Worm (Caenorhabditis elegans): ENCODE results near the gene rod-1.

rod-1 gene

DNA sequence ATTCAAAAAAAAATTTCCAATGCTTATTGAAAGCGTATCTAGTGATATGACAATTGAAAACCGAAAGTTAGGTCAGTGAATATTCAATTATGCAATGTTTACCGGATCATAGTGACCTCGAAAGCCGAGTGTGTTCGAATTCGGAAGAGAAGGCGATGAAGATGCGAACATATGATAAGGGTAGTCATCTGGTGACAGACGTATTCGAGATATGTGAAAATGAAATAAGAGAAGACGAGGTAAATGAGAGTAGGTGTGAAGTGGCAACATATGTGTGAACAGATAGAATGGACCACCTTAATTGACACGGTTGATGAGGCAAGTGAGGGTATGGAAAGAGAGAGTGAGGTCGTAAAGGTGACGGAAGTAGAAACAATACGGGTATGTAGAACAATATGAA is 23.4 kb upstream of the rod-1 start:
- no peak for TF ChIP-seq bed-2 (GFP tag; IDR thresholded peaks at IDR 0.05)
- TF ChIP-seq ceh-27 (GFP tag; optimal IDR thresholded peaks at IDR 0.05): no peak
- TF ChIP-seq rcor-1 (GFP tag; IDR thresholded peaks at IDR 0.05): no peak
- TF ChIP-seq athp-1 (tag; optimal IDR thresholded peaks at IDR 0.05): no peak
- no peak for TF ChIP-seq attf-3 (GFP tag; conservative IDR thresholded peaks at IDR 0.05)
- no peak for TF ChIP-seq F33H1.4 (GFP tag; IDR thresholded peaks at IDR 0.05)
- TF ChIP-seq F57C9.4 (tag; optimal IDR thresholded peaks at IDR 0.05): no peak
- TF ChIP-seq cebp-1 (GFP tag; IDR thresholded peaks at IDR 0.05): no peak
- no peak for TF ChIP-seq cebp-1 (tag; optimal IDR thresholded peaks at IDR 0.05)
- TF ChIP-seq ceh-79 (tag; optimal IDR thresholded peaks at IDR 0.05): no peak
- no peak for TF ChIP-seq tbx-9 (tag; optimal IDR thresholded peaks at IDR 0.05; ENCODE audit: borderline replicate concordance)
- no peak for TF ChIP-seq mxl-1 (tag; optimal IDR thresholded peaks at IDR 0.05)
- no peak for TF ChIP-seq ztf-22 (GFP tag; optimal IDR thresholded peaks at IDR 0.05)
- no peak for TF ChIP-seq madf-3 (GFP tag; IDR thresholded peaks at IDR 0.05)
- TF ChIP-seq let-526 (GFP tag; IDR thresholded peaks at IDR 0.05): no peak
- no peak for TF ChIP-seq snpc-1.1 (tag; optimal IDR thresholded peaks at IDR 0.05; ENCODE audit: insufficient read depth)
- no peak for TF ChIP-seq pha-4 (tag; optimal IDR thresholded peaks at IDR 0.05)
- TF ChIP-seq efl-1 (GFP tag; optimal IDR thresholded peaks at IDR 0.05): no peak
- TF ChIP-seq akir-1 (GFP tag; optimal IDR thresholded peaks at IDR 0.05): no peak

ce11 chrIV:7456225-7456624 is 22.0 kb upstream of the rod-1 start, which contains the start of gene F13B6.1:
Gene F13B6.1 (plus strand): TSS chrIV:7456525.
- TF ChIP-seq lin-26 (GFP tag; IDR thresholded peaks at IDR 0.05): no peak
- no peak for TF ChIP-seq cebp-1 (GFP tag; IDR thresholded peaks at IDR 0.05)
- TF ChIP-seq cebp-1 (tag; optimal IDR thresholded peaks at IDR 0.05): no peak
- no peak for TF ChIP-seq ceh-40 (GFP tag; IDR thresholded peaks at IDR 0.05)
- no peak for TF ChIP-seq ceh-27 (GFP tag; optimal IDR thresholded peaks at IDR 0.05)
- TF ChIP-seq F57A8.1 (GFP tag; optimal IDR thresholded peaks at IDR 0.05): no peak
- TF ChIP-seq unc-62 (GFP tag; optimal IDR thresholded peaks at IDR 0.05): no peak
- TF ChIP-seq D2030.7 (GFP tag; IDR thresholded peaks at IDR 0.05): no peak
- TF ChIP-seq snpc-3.4 (tag; optimal IDR thresholded peaks at IDR 0.05): no peak
- TF ChIP-seq dox-1 (GFP tag; IDR thresholded peaks at IDR 0.05): no peak
- no peak for TF ChIP-seq ets-4 (GFP tag; optimal IDR thresholded peaks at IDR 0.05)
- TF ChIP-seq nhr-179 (tag; optimal IDR thresholded peaks at IDR 0.05): no peak
- no peak for TF ChIP-seq rcor-1 (GFP tag; IDR thresholded peaks at IDR 0.05)
- no peak for TF ChIP-seq tlf-1 (GFP tag; optimal IDR thresholded peaks at IDR 0.05)
- no peak for TF ChIP-seq F10E7.11 (tag; optimal IDR thresholded peaks at IDR 0.05)
- no peak for TF ChIP-seq zim-3 (tag; optimal IDR thresholded peaks at IDR 0.05)
- no peak for TF ChIP-seq ztf-25 (GFP tag; IDR thresholded peaks at IDR 0.05)
- no peak for TF ChIP-seq C06A6.2 (GFP tag; conservative IDR thresholded peaks at IDR 0.05)
- no peak for TF ChIP-seq egrh-3 (GFP tag; IDR thresholded peaks at IDR 0.05)
- no peak for TF ChIP-seq die-1 (tag; optimal IDR thresholded peaks at IDR 0.05)
- no peak for TF ChIP-seq lsy-27 (tag; optimal IDR thresholded peaks at IDR 0.05; ENCODE audit: borderline replicate concordance, insufficient read depth)

ce11 chrIV:7460225-7460624 is 18.0 kb upstream of the rod-1 start, which contains the start of gene F13B6.2:
Gene F13B6.2 (minus strand): TSS chrIV:7460325.
- TF ChIP-seq sdz-38 (tag; optimal IDR thresholded peaks at IDR 0.05) (no peak), F55B11.4 (tag; optimal IDR thresholded peaks at IDR 0.05; ENCODE audit: borderline replicate concordance, insufficient read depth) (no peak), Y67H2A.10 (GFP tag; conservative IDR thresholded peaks at IDR 0.05) (no peak), snpc-1.1 (tag; optimal IDR thresholded peaks at IDR 0.05; ENCODE audit: insufficient read depth) (no peak), madf-8 (GFP tag; conservative IDR thresholded peaks at IDR 0.05) (no peak), ztf-28 (GFP tag; IDR thresholded peaks at IDR 0.05) (no peak), Y53G8AR.9 (GFP tag; conservative IDR thresholded peaks at IDR 0.05) (no peak), lsl-1 (GFP tag; optimal IDR thresholded peaks at IDR 0.05) (no peak), nfyb-1 (GFP tag; IDR thresholded peaks at IDR 0.05) (no peak), tbx-9 (tag; optimal IDR thresholded peaks at IDR 0.05; ENCODE audit: borderline replicate concordance) (no peak), Y95B8A.8 (GFP tag; IDR thresholded peaks at IDR 0.05) (no peak), efl-1 (GFP tag; optimal IDR thresholded peaks at IDR 0.05) (no peak), F33H1.4 (GFP tag; IDR thresholded peaks at IDR 0.05) (no peak), hrde-1 (tag; optimal IDR thresholded peaks at IDR 0.05; ENCODE audit: borderline replicate concordance) (no peak), somi-1 (GFP tag; optimal IDR thresholded peaks at IDR 0.05) (no peak)

Measured in whole organism, young adult.